Comparison of ENCODE assay signal across 4 worm cellular contexts in genomic region chrII:2455931-2456576, ce11.
A peak's percentile ranks its signal among the peaks of the same experiment; 100 is the strongest.
TF ChIP-seq lines count a peak whose summit lies in the region.

No protein-coding gene starts in this region.

TF ChIP-seq in whole organism, L1 larva, 84 proteins besides CTCF, POLR2A, EP300 and RAD21:
- no peak for TF ChIP-seq efl-1 (optimal IDR thresholded peaks at IDR 0.05; lab: Kevin White, UChicago)
- peak in 1 of 2 experiments; percentile 30 for TF ChIP-seq efl-1 (GFP tag; optimal IDR thresholded peaks at IDR 0.05 in 1 of 2; lab: Kevin White, UChicago)
- TF ChIP-seq C34B4.2 (tag; optimal IDR thresholded peaks at IDR 0.05; lab: Kevin White, UChicago), result no peak
- no peak for TF ChIP-seq C16A3.4 (tag; optimal IDR thresholded peaks at IDR 0.05; lab: Kevin White, UChicago)
- peak; percentile 20 to 30 for TF ChIP-seq lsy-2 (tag; optimal IDR thresholded peaks at IDR 0.05; lab: Kevin White, UChicago)

TF ChIP-seq in whole organism, L4 larva, 104 proteins besides CTCF, POLR2A, EP300 and RAD21:
- TF ChIP-seq egl-43 (GFP tag; IDR thresholded peaks at IDR 0.05; lab: Robert Waterston, UW) (no peak), ama-1 (optimal IDR thresholded peaks at IDR 0.05; lab: Kevin White, UChicago) (no peak), aha-1 (tag; lab: Kevin White, UChicago) (peak; percentile 86), arid-1 (GFP tag; conservative IDR thresholded peaks at IDR 0.05; lab: Robert Waterston, UW) (no peak), fkh-10 (GFP tag; optimal IDR thresholded peaks at IDR 0.05; lab: Kevin White, UChicago) (no peak), daf-12 (tag; optimal IDR thresholded peaks at IDR 0.05; lab: Kevin White, UChicago) (no peak), aly-2 (tag; optimal IDR thresholded peaks at IDR 0.05; lab: Kevin White, UChicago) (no peak), lsy-2 (tag; optimal IDR thresholded peaks at IDR 0.05; lab: Kevin White, UChicago) (peak in 1 of 2 experiments; percentile 61), duxl-1 (tag; optimal IDR thresholded peaks at IDR 0.05; lab: Kevin White, UChicago; ENCODE audit: poor library complexity) (no peak), T26A8.4 (GFP tag; IDR thresholded peaks at IDR 0.05; lab: Robert Waterston, UW) (no peak), F37D6.2 (tag; optimal IDR thresholded peaks at IDR 0.05; lab: Kevin White, UChicago) (no peak), lin-39 (tag; optimal IDR thresholded peaks at IDR 0.05; lab: Kevin White, UChicago) (no peak), F26F4.8 (GFP tag; conservative IDR thresholded peaks at IDR 0.05; lab: Robert Waterston, UW) (no peak), ceh-62 (tag; optimal IDR thresholded peaks at IDR 0.05; lab: Kevin White, UChicago) (no peak), rbr-2 (tag; optimal IDR thresholded peaks at IDR 0.05; lab: Kevin White, UChicago) (no peak), lin-38 (GFP tag; IDR thresholded peaks at IDR 0.05; lab: Robert Waterston, UW) (no peak), lin-13 (GFP tag; optimal IDR thresholded peaks at IDR 0.05; lab: Kevin White, UChicago) (peak; percentile 56), nhr-11 (tag; optimal IDR thresholded peaks at IDR 0.05; lab: Kevin White, UChicago) (no peak), ceh-82 (tag; optimal IDR thresholded peaks at IDR 0.05; lab: Kevin White, UChicago) (no peak), dmd-8 (GFP tag; IDR thresholded peaks at IDR 0.05; lab: Robert Waterston, UW) (no peak), dve-1 (tag; optimal IDR thresholded peaks at IDR 0.05; lab: Kevin White, UChicago; ENCODE audit: insufficient read depth) (no peak), gei-8 (GFP tag; optimal IDR thresholded peaks at IDR 0.05; lab: Kevin White, UChicago) (no peak)

TF ChIP-seq in whole organism, mixed stage, embryonic, 35 proteins besides CTCF, POLR2A, EP300 and RAD21:
- TF ChIP-seq lsy-2 (tag; optimal IDR thresholded peaks at IDR 0.05; lab: Kevin White, UChicago) (peak; percentile 79), lin-13 (tag; optimal IDR thresholded peaks at IDR 0.05; lab: Kevin White, UChicago) (peak; percentile 55), snpc-4 (tag; optimal IDR thresholded peaks at IDR 0.05; lab: Kevin White, UChicago) (no peak)
TF ChIP-seq in whole organism, mixed stage, embryonic: peak in this region for 2.

TF ChIP-seq in whole organism, young adult, 124 proteins besides CTCF, POLR2A, EP300 and RAD21:
- TF ChIP-seq lsl-1 (GFP tag; optimal IDR thresholded peaks at IDR 0.05; lab: Kevin White, UChicago) (peak; percentile 1), tbp1 (GFP tag; optimal IDR thresholded peaks at IDR 0.05; lab: Kevin White, UChicago) (no peak)
